Worm (Caenorhabditis elegans): Measurements from ENCODE around the gene F17C11.22.

DNA sequence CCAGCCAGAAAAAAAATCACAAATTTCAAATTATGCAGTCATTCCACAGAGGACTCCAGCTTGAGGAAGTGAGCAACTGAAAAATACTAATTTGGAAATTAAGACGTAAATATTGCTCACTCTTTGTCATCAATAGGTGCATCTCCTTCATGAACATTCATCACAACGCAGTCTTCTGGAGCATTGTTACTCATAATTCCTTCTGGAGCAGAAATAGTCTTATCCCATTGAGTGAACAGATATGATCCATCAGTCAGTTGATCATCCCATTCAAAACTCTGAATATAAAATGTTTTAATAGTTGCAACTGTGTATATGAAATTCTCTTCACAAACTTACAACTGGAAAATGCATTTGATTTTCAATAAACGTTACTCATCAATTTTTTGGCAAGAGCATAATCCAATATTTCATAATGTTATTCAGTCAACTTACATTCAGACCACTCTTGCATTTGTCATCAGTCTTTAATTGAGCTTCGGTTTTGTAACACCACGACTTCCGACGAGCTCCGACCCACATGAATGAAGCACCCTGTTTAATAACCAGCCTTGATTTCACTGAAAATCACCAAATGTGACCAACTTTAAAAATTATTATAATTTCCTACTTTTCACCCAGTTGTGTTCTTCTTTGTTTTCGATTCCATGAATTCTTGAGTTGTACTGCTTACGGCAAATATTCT is 16.4 kb downstream of the F17C11.22 start:
- TF ChIP-seq ceh-82 (tag; optimal IDR thresholded peaks at IDR 0.05) (no peak), unc-39 (tag; optimal IDR thresholded peaks at IDR 0.05) (no peak), ztf-4 (tag; optimal IDR thresholded peaks at IDR 0.05) (peak; percentile 60), dmd-4 (tag; optimal IDR thresholded peaks at IDR 0.05) (no peak), nhr-237 (tag; optimal IDR thresholded peaks at IDR 0.05) (no peak), ama-1 (optimal IDR thresholded peaks at IDR 0.05) (peak; percentile 74), lin-13 (GFP tag; optimal IDR thresholded peaks at IDR 0.05) (peak; percentile 25), nhr-12 (tag; optimal IDR thresholded peaks at IDR 0.05) (no peak), mab-5 (tag; optimal IDR thresholded peaks at IDR 0.05) (no peak), unc-62 (GFP tag; optimal IDR thresholded peaks at IDR 0.05) (no peak), ZK546.5 (tag; optimal IDR thresholded peaks at IDR 0.05) (no peak), snpc-4 (tag; optimal IDR thresholded peaks at IDR 0.05) (no peak), nhr-77 (tag; optimal IDR thresholded peaks at IDR 0.05) (no peak), zag-1 (tag; optimal IDR thresholded peaks at IDR 0.05) (no peak)

Measured in whole organism, L2 larva.